Worm (Caenorhabditis elegans) whole organism, L1 larva: ENCODE data around the gene alg-4.

ENCODE experiments used
- blmp-1 ChIP-seq: fragments of 150-350 bp; optimal IDR thresholded peaks from 2 replicates; lab custom pipeline; 2014; ENCODE audit warnings: missing biosample characterization, missing genetic modification characterization
- mdl-1 ChIP-seq, 2 experiments: fragments of 150-350 bp; optimal IDR thresholded peaks; 2 replicates each; lab custom pipeline; 2014 to 2017; ENCODE audit warnings: missing biosample characterization in 2 of 2, missing genetic modification characterization in 2 of 2, inconsistent platforms in 1 of 2
- nhr-237 ChIP-seq: fragments of 150-350 bp; optimal IDR thresholded peaks from 2 replicates; lab custom pipeline; 2014; ENCODE audit warnings: missing biosample characterization, missing genetic modification characterization
- nhr-77 ChIP-seq: fragments of 150-350 bp; optimal IDR thresholded peaks from 2 replicates; lab custom pipeline; 2014; ENCODE audit warnings: missing biosample characterization, missing genetic modification characterization
- skn-1 ChIP-seq: fragments of 150-350 bp; optimal IDR thresholded peaks from 2 replicates; lab custom pipeline; 2014; ENCODE audit warnings: missing biosample characterization, missing genetic modification characterization
- unc-62 ChIP-seq: fragments of 150-350 bp; optimal IDR thresholded peaks from 2 replicates; lab custom pipeline; 2014; ENCODE audit warnings: missing biosample characterization, missing genetic modification reagents, missing genetic modification characterization
- ztf-11 ChIP-seq, 2 experiments: sonication (generic microtip); optimal IDR thresholded peaks; 2 replicates each; lab custom pipeline; 2016 to 2017; ENCODE audit warnings: missing genetic modification characterization in 2 of 2, missing biosample characterization in 1 of 2, missing compliant biosample characterization in 1 of 2

DNA sequence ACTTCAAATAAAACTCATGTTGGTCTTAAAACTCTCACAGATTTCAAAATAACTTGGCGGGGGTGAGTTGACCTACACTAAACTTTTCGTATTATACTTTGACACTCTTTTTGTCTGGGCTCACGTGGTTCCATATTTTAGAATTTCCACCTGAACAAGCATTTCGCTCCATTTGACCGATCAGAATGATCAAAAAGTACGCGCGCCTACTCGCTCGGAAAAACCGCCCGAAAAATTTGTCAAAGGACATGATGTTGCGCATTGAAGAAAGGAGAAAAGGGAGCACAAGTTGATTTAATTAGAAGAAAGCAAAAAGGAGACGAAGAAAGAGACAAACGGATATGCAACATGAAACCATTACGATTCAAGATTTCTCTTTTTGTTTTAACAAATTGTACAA, 4.9 kb downstream of the alg-4 start:
- TF ChIP-seq unc-62 (GFP tag; lab: Kevin White, UChicago) (no peak), nhr-77 (no peak), blmp-1 (no peak), ztf-11 (tag; optimal IDR thresholded peaks at IDR 0.05; lab: Kevin White, UChicago) (no peak), skn-1 (no peak), mdl-1 (tag; optimal IDR thresholded peaks at IDR 0.05; lab: Kevin White, UChicago) (no peak), nhr-237 (tag; lab: Kevin White, UChicago) (no peak)
